Worm (Caenorhabditis elegans): Measurements from ENCODE around the gene ttr-34.

ce11 chrX:13100410-13100809 lies 39.2 kb upstream of the ttr-34 start, which contains the start of gene R03G8.6:
- TF ChIP-seq fkh-3 (tag; optimal IDR thresholded peaks at IDR 0.05) (no peak), B0336.3 (GFP tag; IDR thresholded peaks at IDR 0.05) (no peak), hrde-1 (tag; optimal IDR thresholded peaks at IDR 0.05; ENCODE audit: borderline replicate concordance) (no peak), bed-1 (GFP tag; IDR thresholded peaks at IDR 0.05) (no peak), nfya-1 (tag; optimal IDR thresholded peaks at IDR 0.05; ENCODE audit: borderline replicate concordance, insufficient read depth) (no peak), T26A5.8 (tag; optimal IDR thresholded peaks at IDR 0.05) (no peak)
